Fruit fly (Drosophila melanogaster): ENCODE results near the gene CG14053.

The CG14053 gene

dm6 chrX:2158668-2159163, 35.0 kb downstream of the CG14053 start, which contains the start of gene wapl (continued):
- peak; percentile 99 for TF ChIP-seq Sry-δ (GFP tag; optimal IDR thresholded peaks at IDR 0.05)
- TF ChIP-seq CHES-1-like (GFP tag; optimal IDR thresholded peaks at IDR 0.05) = peak; percentile 37
- TF ChIP-seq CG17829 (tag; optimal IDR thresholded peaks at IDR 0.05) = peak; percentile 14
- no peak for TF ChIP-seq h (optimal IDR thresholded peaks at IDR 0.05)
- TF ChIP-seq bbx (GFP tag; IDR thresholded peaks at IDR 0.05; ENCODE audit: partially characterized antibody) = peak; percentile 97
- TF ChIP-seq Antp (GFP tag; optimal IDR thresholded peaks at IDR 0.05) = peak; percentile 48
- TF ChIP-seq Pdp1 (GFP tag; optimal IDR thresholded peaks at IDR 0.05) = peak in 1 of 2 experiments; percentile 44
- TF ChIP-seq CG3995 (GFP tag; optimal IDR thresholded peaks at IDR 0.05) = peak; percentile 58
- TF ChIP-seq CG9876 (GFP tag; optimal IDR thresholded peaks at IDR 0.05) = peak; percentile 37
- TF ChIP-seq HLHmδ (GFP tag; optimal IDR thresholded peaks at IDR 0.05) = no peak
- TF ChIP-seq CG6254 (GFP tag; optimal IDR thresholded peaks at IDR 0.05) = no peak
- TF ChIP-seq lola (GFP tag; optimal IDR thresholded peaks at IDR 0.05) = no peak
- TF ChIP-seq z (GFP tag; IDR thresholded peaks at IDR 0.05) = no peak
- no peak for TF ChIP-seq CG2199 (GFP tag; IDR thresholded peaks at IDR 0.05)
- peak; percentile 94 for TF ChIP-seq CG42726 (GFP tag; IDR thresholded peaks at IDR 0.05; ENCODE audit: partially characterized antibody)
- peak; percentile 76 for TF ChIP-seq CG9932 (GFP tag; IDR thresholded peaks at IDR 0.05)
- TF ChIP-seq jumu (GFP tag; optimal IDR thresholded peaks at IDR 0.05) = peak; percentile 25
- TF ChIP-seq cg (GFP tag; optimal IDR thresholded peaks at IDR 0.05) = peak; percentile 61
- TF ChIP-seq NC2β (GFP tag; optimal IDR thresholded peaks at IDR 0.05) = peak; percentile 33
- TF ChIP-seq Ets97D (GFP tag; optimal IDR thresholded peaks at IDR 0.05) = peak; percentile 63
- TF ChIP-seq chif (GFP tag; optimal IDR thresholded peaks at IDR 0.05) = peak in 1 of 2 experiments; percentile 17
- peak; percentile 87 for TF ChIP-seq CG14860 (GFP tag; IDR thresholded peaks at IDR 0.05; ENCODE audit: partially characterized antibody)
- TF ChIP-seq NFAT (GFP tag; IDR thresholded peaks at IDR 0.05) = 0 out of 2 replicates have a peak, but pooled peaks have one; percentile 26
- TF ChIP-seq CG2116 (GFP tag; optimal IDR thresholded peaks at IDR 0.05) = peak; percentile 86
- TF ChIP-seq CG2120 (GFP tag; optimal IDR thresholded peaks at IDR 0.05) = peak; percentile 58
- TF ChIP-seq HmgZ (tag; optimal IDR thresholded peaks at IDR 0.05) = peak; percentile 57
- TF ChIP-seq Max (GFP tag; optimal IDR thresholded peaks at IDR 0.05) = no peak
- TF ChIP-seq Gug (GFP tag; IDR thresholded peaks at IDR 0.05) = peak; percentile 51; the same call in 1 of the 4 replicates
- peak; percentile 87 for TF ChIP-seq mld (GFP tag; IDR thresholded peaks at IDR 0.05; ENCODE audit: partially characterized antibody)
- TF ChIP-seq amos (GFP tag; IDR thresholded peaks at IDR 0.05; ENCODE audit: partially characterized antibody) = peak; percentile 97
- TF ChIP-seq dati (GFP tag; IDR thresholded peaks at IDR 0.05) = no peak
- 0 out of 3 replicates have a peak, but pooled peaks have one; percentile 23 for TF ChIP-seq CG11695 (GFP tag; IDR thresholded peaks at IDR 0.05)
- peak; percentile 10 for TF ChIP-seq Deaf1 (tag; optimal IDR thresholded peaks at IDR 0.05)
- peak; percentile 86 for TF ChIP-seq MESR4 (GFP tag; optimal IDR thresholded peaks at IDR 0.05)
- TF ChIP-seq nmo (GFP tag; optimal IDR thresholded peaks at IDR 0.05) = peak; percentile 34
- peak; percentile 53 for TF ChIP-seq Hmr (GFP tag; optimal IDR thresholded peaks at IDR 0.05)
- peak; percentile 61 for TF ChIP-seq CG3847 (GFP tag; IDR thresholded peaks at IDR 0.05)
- peak; percentile 6 for TF ChIP-seq CoRest (tag; optimal IDR thresholded peaks at IDR 0.05)
- TF ChIP-seq prd (optimal IDR thresholded peaks at IDR 0.05) = no peak
- peak; percentile 32; the same call in 1 of the 3 replicates for TF ChIP-seq prd (GFP tag; IDR thresholded peaks at IDR 0.05)
- no peak for TF ChIP-seq pros (GFP tag; optimal IDR thresholded peaks at IDR 0.05)
- TF ChIP-seq CG15514 (GFP tag; optimal IDR thresholded peaks at IDR 0.05) = peak; percentile 83
- peak; percentile 61 for TF ChIP-seq stwl (tag; optimal IDR thresholded peaks at IDR 0.05)
- peak; percentile 67 for TF ChIP-seq Lhr (GFP tag; optimal IDR thresholded peaks at IDR 0.05)
- TF ChIP-seq phol (tag; optimal IDR thresholded peaks at IDR 0.05) = peak; percentile 18
- TF ChIP-seq sens (GFP tag) = peak; percentile 81
- peak; percentile 92 for TF ChIP-seq hbn (GFP tag; IDR thresholded peaks at IDR 0.05; ENCODE audit: partially characterized antibody)
- no peak for TF ChIP-seq Nf-YA (GFP tag; IDR thresholded peaks at IDR 0.05)
- no peak for TF ChIP-seq dimm (GFP tag; IDR thresholded peaks at IDR 0.05)
